Fruit fly (Drosophila melanogaster): ENCODE measurements around the gene Grx3.
A peak's percentile ranks its signal among the peaks of the same experiment; 100 is the strongest.

The Grx3 gene

DNA sequence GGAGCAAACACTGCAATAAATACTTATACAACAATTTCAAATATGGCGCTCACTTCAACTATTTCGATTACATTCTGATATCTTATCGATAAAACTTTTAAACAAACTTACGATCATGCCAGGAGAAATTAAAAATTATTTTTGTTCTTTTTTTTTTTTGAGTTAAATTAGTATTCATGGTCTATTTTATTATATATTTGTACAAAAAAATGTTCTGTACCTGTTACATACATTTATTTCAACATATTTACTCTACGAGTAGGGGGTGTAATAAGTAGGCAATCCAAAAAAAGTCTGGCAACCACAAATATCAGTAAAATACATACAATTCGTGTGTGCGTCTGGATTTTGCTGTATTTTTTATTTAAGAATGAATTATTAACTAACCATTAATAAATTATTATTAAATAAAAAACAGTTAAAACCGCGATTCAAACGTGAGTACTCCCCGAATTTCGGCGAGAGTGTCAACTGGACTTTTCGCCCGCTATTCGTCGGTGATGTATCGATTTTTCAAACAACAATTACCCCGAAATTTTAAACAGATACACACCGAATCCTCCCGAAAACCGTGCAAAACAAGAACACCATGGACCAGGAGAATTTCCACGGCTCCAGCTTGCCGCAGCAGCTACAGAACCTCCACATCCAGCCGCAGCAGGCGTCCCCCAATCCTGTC lies 16.2 kb downstream of the Grx3 start, which contains the start of gene loqs (continued):
- TF ChIP-seq CG13424 (tag; optimal IDR thresholded peaks at IDR 0.05) (peak; percentile 31), Dp (GFP tag; optimal IDR thresholded peaks at IDR 0.05) (peak; percentile 77), unpg (GFP tag; optimal IDR thresholded peaks at IDR 0.05) (no peak), Awh (GFP tag; IDR thresholded peaks at IDR 0.05) (no peak), CG14441 (GFP tag; IDR thresholded peaks at IDR 0.05) (no peak), pan (optimal IDR thresholded peaks at IDR 0.05) (no peak), pan (GFP tag; optimal IDR thresholded peaks at IDR 0.05 in 1 of 2, IDR thresholded peaks at IDR 0.05 in 1 of 2) (no peak), org-1 (GFP tag; optimal IDR thresholded peaks at IDR 0.05) (no peak), HmgD (GFP tag; optimal IDR thresholded peaks at IDR 0.05) (no peak), CG6683 (GFP tag; optimal IDR thresholded peaks at IDR 0.05) (no peak), phol (tag; optimal IDR thresholded peaks at IDR 0.05) (peak; percentile 48), tio (GFP tag; optimal IDR thresholded peaks at IDR 0.05) (no peak), pzg (GFP tag; optimal IDR thresholded peaks at IDR 0.05) (peak; percentile 25), Bgb (GFP tag; IDR thresholded peaks at IDR 0.05; ENCODE audit: partially characterized antibody) (0 out of 2 replicates have a peak, but pooled peaks have one; percentile 6), twi (tag; optimal IDR thresholded peaks at IDR 0.05) (no peak), MTF-1 (GFP tag; optimal IDR thresholded peaks at IDR 0.05; ENCODE audit: borderline replicate concordance) (no peak), CG12659 (GFP tag; optimal IDR thresholded peaks at IDR 0.05) (peak; percentile 49), H2.0 (GFP tag; IDR thresholded peaks at IDR 0.05) (no peak), bcd (GFP tag; optimal IDR thresholded peaks at IDR 0.05) (no peak), mld (GFP tag; IDR thresholded peaks at IDR 0.05; ENCODE audit: partially characterized antibody) (no peak), cato (GFP tag; optimal IDR thresholded peaks at IDR 0.05; ENCODE audit: borderline replicate concordance) (no peak), CG17328 (GFP tag; IDR thresholded peaks at IDR 0.05) (no peak), sima (GFP tag; optimal IDR thresholded peaks at IDR 0.05) (no peak), grau (tag; optimal IDR thresholded peaks at IDR 0.05) (peak; percentile 29), CG2129 (GFP tag; IDR thresholded peaks at IDR 0.05; ENCODE audit: partially characterized antibody) (no peak), CG11696 (GFP tag; IDR thresholded peaks at IDR 0.05) (no peak), CG18619 (GFP tag; optimal IDR thresholded peaks at IDR 0.05) (no peak), Side (GFP tag; optimal IDR thresholded peaks at IDR 0.05) (no peak), CG17361 (GFP tag; IDR thresholded peaks at IDR 0.05) (0 out of 3 replicates have a peak, but pooled peaks have one; percentile 27), Med (GFP tag) (peak; percentile 25), bab2 (GFP tag; optimal IDR thresholded peaks at IDR 0.05) (no peak), onecut (GFP tag; IDR thresholded peaks at IDR 0.05) (peak; percentile 99), sug (tag; optimal IDR thresholded peaks at IDR 0.05) (peak; percentile 36), unc-4 (GFP tag; IDR thresholded peaks at IDR 0.05; ENCODE audit: partially characterized antibody) (peak; percentile 50; the same call in 1 of the 2 replicates), CG13624 (GFP tag; optimal IDR thresholded peaks at IDR 0.05) (no peak), MESR4 (GFP tag; optimal IDR thresholded peaks at IDR 0.05) (peak; percentile 55), CG3995 (GFP tag; optimal IDR thresholded peaks at IDR 0.05) (no peak), CG9932 (GFP tag; IDR thresholded peaks at IDR 0.05) (peak; percentile 55), Scr (GFP tag; IDR thresholded peaks at IDR 0.05; ENCODE audit: partially characterized antibody) (peak; percentile 51), CG8290 (GFP tag; optimal IDR thresholded peaks at IDR 0.05) (peak; percentile 52), CG8290 (tag; optimal IDR thresholded peaks at IDR 0.05) (no peak), sisA (GFP tag; IDR thresholded peaks at IDR 0.05) (no peak), CG7271 (tag; optimal IDR thresholded peaks at IDR 0.05) (no peak), CG8359 (GFP tag; optimal IDR thresholded peaks at IDR 0.05; ENCODE audit: borderline replicate concordance) (no peak), CG2120 (GFP tag; optimal IDR thresholded peaks at IDR 0.05) (peak; percentile 45), kah (GFP tag; optimal IDR thresholded peaks at IDR 0.05) (no peak), wdn (GFP tag; IDR thresholded peaks at IDR 0.05) (no peak), Myb (GFP tag; optimal IDR thresholded peaks at IDR 0.05) (no peak), Hr51 (GFP tag; optimal IDR thresholded peaks at IDR 0.05) (no peak), Sry-δ (GFP tag; optimal IDR thresholded peaks at IDR 0.05) (peak; percentile 4)
